Fruit fly (Drosophila melanogaster) whole organism, embryonic: ENCODE measurements around the gene CG13033.
A peak's percentile ranks its signal among the peaks of the same experiment; 100 is the strongest.

Experiments used
- Atf3 ChIP-seq: fragments of 200-800 bp; sonication (Bioruptor generic); optimal IDR thresholded peaks from 3 replicates; lab custom pipeline; 2016; ENCODE audit warnings: missing biosample characterization, missing genetic modification characterization
- CG11723 ChIP-seq: fragments of 200-800 bp; sonication (Bioruptor generic); optimal IDR thresholded peaks from 2 replicates; lab custom pipeline; 2017; ENCODE audit warnings: missing biosample characterization, mild to moderate bottlenecking, missing genetic modification characterization
- CG17829 ChIP-seq: fragments of 200-800 bp; optimal IDR thresholded peaks from 2 replicates; lab custom pipeline; 2019; ENCODE audit warnings: missing biosample characterization, mild to moderate bottlenecking, missing genetic modification characterization, moderate library complexity
- CG2116 ChIP-seq: fragments of 200-800 bp; sonication (Bioruptor generic); optimal IDR thresholded peaks from 3 replicates; lab custom pipeline; 2018; ENCODE audit warnings: missing biosample characterization, mild to moderate bottlenecking, missing genetic modification characterization
- CG30020 ChIP-seq: fragments of 200-800 bp; optimal IDR thresholded peaks from 2 replicates; lab custom pipeline; 2019; ENCODE audit warnings: missing biosample characterization, mild to moderate bottlenecking, missing genetic modification characterization, moderate library complexity
- CG31224 ChIP-seq: fragments of 200-800 bp; sonication (Bioruptor generic); IDR thresholded peaks from 2 replicates; pipeline ENCODE4 v1.3.6; 2022; ENCODE audit warnings: missing biosample characterization, missing genetic modification characterization
- CG32772 ChIP-seq: fragments of 200-800 bp; sonication (Bioruptor generic); IDR thresholded peaks from 2 replicates; pipeline ENCODE4 v1.3.6; 2022; ENCODE audit warnings: missing biosample characterization, missing genetic modification characterization
- CG3847 ChIP-seq: fragments of 200-800 bp; sonication (Bioruptor generic); IDR thresholded peaks from 2 replicates; pipeline ENCODE4 v1.3.6; 2022; ENCODE audit warnings: missing biosample characterization, missing genetic modification characterization
- CG4360 ChIP-seq: fragments of 200-800 bp; sonication (Bioruptor generic); IDR thresholded peaks from 2 replicates; pipeline ENCODE4 v1.3.6; 2022; ENCODE audit warnings: missing biosample characterization, missing genetic modification characterization
- CG4424 ChIP-seq: fragments of 200-800 bp; sonication (Bioruptor generic); optimal IDR thresholded peaks from 3 replicates; lab custom pipeline; 2016; ENCODE audit warnings: missing biosample characterization, missing genetic modification characterization
- CG5953 ChIP-seq: fragments of 200-800 bp; sonication (Bioruptor generic); IDR thresholded peaks from 2 replicates; pipeline ENCODE4 v1.3.6; 2022; ENCODE audit warnings: missing biosample characterization, missing genetic modification characterization
- CG6689 ChIP-seq: fragments of 200-800 bp; sonication (Bioruptor generic); IDR thresholded peaks from 2 replicates; pipeline ENCODE4 v1.3.6; 2022; ENCODE audit warnings: missing biosample characterization, missing genetic modification characterization
- CG6813 ChIP-seq: fragments of 200-800 bp; sonication (Bioruptor generic); optimal IDR thresholded peaks from 2 replicates; lab custom pipeline; 2017; ENCODE audit warnings: missing biosample characterization, missing genetic modification characterization, mild to moderate bottlenecking, moderate library complexity, missing genetic modification reagents
- CG7745 ChIP-seq: fragments of 200-800 bp; sonication (Bioruptor generic); optimal IDR thresholded peaks from 2 replicates; lab custom pipeline; 2018; ENCODE audit warnings: missing biosample characterization, mild to moderate bottlenecking, missing genetic modification characterization, moderate library complexity
- CG7786 ChIP-seq: fragments of 200-800 bp; sonication (Bioruptor generic); optimal IDR thresholded peaks from 2 replicates; lab custom pipeline; 2016; ENCODE audit warnings: missing biosample characterization, missing genetic modification characterization
- CG8089 ChIP-seq: fragments of 200-800 bp; sonication (Bioruptor generic); optimal IDR thresholded peaks from 3 replicates; lab custom pipeline; 2016; ENCODE audit warnings: missing biosample characterization, missing genetic modification characterization
- CG8478 ChIP-seq: fragments of >200 bp; optimal IDR thresholded peaks from 2 replicates; lab custom pipeline; 2018
- CG8765 ChIP-seq: fragments of 200-800 bp; sonication (Bioruptor generic); IDR thresholded peaks from 2 replicates; pipeline ENCODE4 v1.3.6; 2022; ENCODE audit warnings: missing biosample characterization, missing genetic modification characterization
- Doc3 ChIP-seq: fragments of 200-800 bp; sonication (Bioruptor generic); IDR thresholded peaks from 3 replicates; pipeline ENCODE4 v1.3.6; 2022; ENCODE audit warnings: missing biosample characterization, missing genetic modification characterization; ENCODE audit not compliant: partially characterized antibody
- Lim3 ChIP-seq: fragments of 200-800 bp; sonication (Bioruptor generic); IDR thresholded peaks from 2 replicates; pipeline ENCODE4 v1.3.6; 2022; ENCODE audit warnings: missing biosample characterization, missing genetic modification characterization
- MBD-R2 ChIP-seq: fragments of 200-800 bp; sonication (Bioruptor generic); IDR thresholded peaks from 2 replicates; pipeline ENCODE4 v1.3.6; 2022; ENCODE audit warnings: missing biosample characterization, missing genetic modification characterization
- Meics ChIP-seq: fragments of 200-800 bp; sonication (Bioruptor generic); optimal IDR thresholded peaks from 2 replicates; lab custom pipeline; 2017; ENCODE audit warnings: missing biosample characterization, mild to moderate bottlenecking, missing genetic modification characterization
- Neu2 ChIP-seq: fragments of 200-800 bp; sonication (Bioruptor generic); optimal IDR thresholded peaks from 3 replicates; lab custom pipeline; 2016; ENCODE audit warnings: missing biosample characterization, missing genetic modification characterization, borderline replicate concordance
- Nf-YA ChIP-seq: fragments of 200-800 bp; sonication (Bioruptor generic); IDR thresholded peaks from 2 replicates; pipeline ENCODE4 v1.3.6; 2022; ENCODE audit warnings: missing biosample characterization, missing genetic modification characterization
- Oli ChIP-seq: fragments of 200-800 bp; sonication (Bioruptor generic); optimal IDR thresholded peaks from 2 replicates; lab custom pipeline; 2018; ENCODE audit warnings: missing biosample characterization, mild to moderate bottlenecking, missing genetic modification characterization, moderate library complexity
- Scr ChIP-seq: fragments of 200-800 bp; sonication (Bioruptor generic); IDR thresholded peaks from 2 replicates; pipeline ENCODE4 v1.3.6; 2022; ENCODE audit warnings: missing biosample characterization, missing genetic modification characterization; ENCODE audit not compliant: partially characterized antibody
- Sin3A ChIP-seq: fragments of >200 bp; optimal IDR thresholded peaks from 2 replicates; lab custom pipeline; 2018
- Sry-β ChIP-seq: fragments of 200-800 bp; sonication (Bioruptor generic); optimal IDR thresholded peaks from 2 replicates; lab custom pipeline; 2018; ENCODE audit warnings: missing biosample characterization, mild to moderate bottlenecking, missing genetic modification characterization, moderate library complexity
- ash1 ChIP-seq: fragments of 200-800 bp; sonication (Bioruptor generic); optimal IDR thresholded peaks from 2 replicates; lab custom pipeline; 2018; ENCODE audit warnings: missing biosample characterization, mild to moderate bottlenecking, missing genetic modification characterization
- chinmo ChIP-seq: fragments of 200-800 bp; sonication (Bioruptor generic); IDR thresholded peaks from 4 replicates; pipeline ENCODE4 v1.3.6; 2022; ENCODE audit warnings: missing biosample characterization, missing genetic modification characterization; ENCODE audit not compliant: partially characterized antibody
- danr ChIP-seq: fragments of 200-800 bp; sonication (Bioruptor generic); IDR thresholded peaks from 2 replicates; pipeline ENCODE4 v1.3.6; 2022; ENCODE audit warnings: missing biosample characterization, missing genetic modification characterization
- dati ChIP-seq: fragments of 200-800 bp; sonication (Bioruptor generic); IDR thresholded peaks from 2 replicates; pipeline ENCODE4 v1.3.6; 2022; ENCODE audit warnings: missing biosample characterization, missing genetic modification characterization
- dysf ChIP-seq: fragments of 200-800 bp; sonication (Bioruptor generic); IDR thresholded peaks from 3 replicates; pipeline ENCODE4 v1.3.6; 2022; ENCODE audit warnings: missing biosample characterization, missing genetic modification characterization
- esg ChIP-seq: fragments of 200-800 bp; sonication (Bioruptor generic); conservative IDR thresholded peaks from 2 replicates; pipeline ENCODE4 v1.3.6; 2022; ENCODE audit warnings: missing biosample characterization, missing genetic modification characterization
- fru ChIP-seq: fragments of >200 bp; optimal IDR thresholded peaks from 2 replicates; lab custom pipeline; 2017
- fu2 ChIP-seq: fragments of 200-800 bp; sonication (Bioruptor generic); optimal IDR thresholded peaks from 2 replicates; lab custom pipeline; 2016; ENCODE audit warnings: missing biosample characterization, missing genetic modification characterization
- gfzf ChIP-seq: fragments of 200-800 bp; sonication (Bioruptor generic); optimal IDR thresholded peaks from 2 replicates; lab custom pipeline; 2016; ENCODE audit warnings: missing biosample characterization, mild to moderate bottlenecking, missing genetic modification characterization, moderate library complexity
- lmd ChIP-seq: fragments of 200-800 bp; sonication (Bioruptor generic); IDR thresholded peaks from 2 replicates; pipeline ENCODE4 v1.3.6; 2022; ENCODE audit warnings: missing biosample characterization, missing genetic modification characterization
- mirr ChIP-seq: fragments of 200-800 bp; sonication (Bioruptor generic); optimal IDR thresholded peaks from 3 replicates; lab custom pipeline; 2018; ENCODE audit warnings: missing biosample characterization, mild to moderate bottlenecking, missing genetic modification characterization
- oc ChIP-seq: fragments of 200-800 bp; sonication (Bioruptor generic); optimal IDR thresholded peaks from 2 replicates; lab custom pipeline; 2018; ENCODE audit warnings: missing biosample characterization, mild to moderate bottlenecking, missing genetic modification characterization, moderate library complexity
- odd ChIP-seq: fragments of 200-800 bp; sonication (Bioruptor generic); optimal IDR thresholded peaks from 2 replicates; lab custom pipeline; 2017; ENCODE audit warnings: missing biosample characterization, mild to moderate bottlenecking, missing genetic modification characterization
- pho ChIP-seq: fragments of 200-800 bp; sonication (Bioruptor generic); optimal IDR thresholded peaks from 2 replicates; lab custom pipeline; 2016; ENCODE audit warnings: missing biosample characterization, missing genetic modification characterization
- psq ChIP-seq: fragments of 200-800 bp; sonication (Bioruptor generic); optimal IDR thresholded peaks from 2 replicates; lab custom pipeline; 2017; ENCODE audit warnings: missing biosample characterization, missing genetic modification characterization
- sens ChIP-seq: fragments of 200-800 bp; sonication (Bioruptor generic); peaks from one replicate; lab custom pipeline; 2016; ENCODE audit warnings: missing biosample characterization, missing genetic modification characterization
- sens-2 ChIP-seq: fragments of 200-800 bp; sonication (Bioruptor generic); IDR thresholded peaks from 2 replicates; pipeline ENCODE4 v1.3.6; 2022; ENCODE audit warnings: missing biosample characterization, missing genetic modification characterization
- slou ChIP-seq: fragments of 200-800 bp; sonication (Bioruptor generic); optimal IDR thresholded peaks from 3 replicates; lab custom pipeline; 2016; ENCODE audit warnings: missing biosample characterization, missing genetic modification characterization
- ssp ChIP-seq: fragments of 200-800 bp; sonication (Bioruptor generic); IDR thresholded peaks from 2 replicates; pipeline ENCODE4 v1.3.6; 2022; ENCODE audit warnings: missing biosample characterization, missing genetic modification characterization
- sug ChIP-seq: fragments of 200-800 bp; optimal IDR thresholded peaks from 2 replicates; lab custom pipeline; 2019; ENCODE audit warnings: missing biosample characterization, mild to moderate bottlenecking, missing genetic modification characterization, moderate library complexity
- tll ChIP-seq, 2 experiments: fragments of 200-800 bp in 1 of 2; fragments of >200 bp in 1 of 2; sonication (Bioruptor generic) in 1 of 2; optimal IDR thresholded peaks; 2 replicates each; lab custom pipeline; 2017 to 2019; ENCODE audit warnings: missing biosample characterization in 2 of 2, missing genetic modification characterization in 2 of 2, mild to moderate bottlenecking in 1 of 2, moderate library complexity in 1 of 2
- ttk ChIP-seq: fragments of 200-800 bp; sonication (Bioruptor generic); IDR thresholded peaks from 2 replicates; pipeline ENCODE4 v2.1.2; 2022; ENCODE audit warnings: missing biosample characterization, missing genetic modification characterization
- tx ChIP-seq: fragments of 200-800 bp; sonication (Bioruptor generic); optimal IDR thresholded peaks from 2 replicates; lab custom pipeline; 2016; ENCODE audit warnings: missing biosample characterization, missing genetic modification characterization
- vfl ChIP-seq: fragments of 200-800 bp; sonication (Bioruptor generic); optimal IDR thresholded peaks from 2 replicates; lab custom pipeline; 2016; ENCODE audit warnings: missing biosample characterization, missing genetic modification characterization
- z ChIP-seq: fragments of 200-800 bp; sonication (Bioruptor generic); IDR thresholded peaks from 3 replicates; pipeline ENCODE4 v1.3.6; 2022; ENCODE audit warnings: missing biosample characterization, missing genetic modification characterization

The CG13033 gene

DNA sequence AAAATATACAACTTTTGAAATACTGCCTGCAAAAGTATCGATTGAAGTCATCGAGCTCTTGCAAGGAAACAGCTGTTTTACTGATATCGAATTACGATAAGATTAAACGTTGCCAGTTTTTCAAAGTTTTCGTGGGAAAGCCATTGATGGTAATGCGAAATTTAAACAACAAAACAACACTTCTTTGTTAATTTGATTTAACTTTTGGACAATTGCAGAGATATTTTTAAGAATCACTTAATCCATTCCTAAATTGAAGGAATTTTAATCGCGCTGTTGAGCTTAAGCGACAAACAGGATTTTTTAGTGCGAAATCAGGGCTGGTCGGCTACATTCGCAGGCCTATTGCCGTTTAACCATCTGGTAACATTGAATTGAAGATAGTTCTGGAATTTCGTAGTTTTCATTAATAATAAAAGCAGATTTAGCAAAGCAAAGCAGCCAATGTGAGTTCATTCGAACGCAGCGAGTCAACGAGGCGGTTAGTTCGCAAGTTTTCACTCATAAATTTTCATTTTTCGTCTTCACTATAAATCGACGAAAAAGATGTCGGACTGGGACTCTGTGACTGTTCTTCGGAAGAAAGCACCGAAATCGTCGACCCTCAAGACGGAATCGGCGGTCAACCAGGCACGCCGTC is 29.0 kb upstream of the CG13033 start, which contains the start of gene mbf1 (continued):
- TF ChIP-seq fru (lab: Kevin White, UChicago), result no peak
- TF ChIP-seq odd (GFP tag; lab: Kevin White, UChicago), result no peak
- TF ChIP-seq Sry-β (GFP tag; lab: Kevin White, UChicago), result no peak
- no peak for TF ChIP-seq CG31224 (GFP tag; lab: Robert Waterston, UW)
- no peak for TF ChIP-seq sens-2 (GFP tag; lab: Robert Waterston, UW)
- no peak for TF ChIP-seq Meics (GFP tag; lab: Kevin White, UChicago)
- TF ChIP-seq pho (GFP tag; lab: Kevin White, UChicago), result peak; percentile 37
- peak; percentile 48 for TF ChIP-seq oc (tag; lab: Kevin White, UChicago)
- no peak for TF ChIP-seq ttk (GFP tag; lab: Robert Waterston, UW)
- TF ChIP-seq Lim3 (GFP tag; lab: Robert Waterston, UW), result no peak
- no peak for TF ChIP-seq CG32772 (GFP tag; lab: Robert Waterston, UW)
- no peak for TF ChIP-seq CG11723 (GFP tag; lab: Kevin White, UChicago)
- no peak for TF ChIP-seq ash1 (GFP tag; lab: Kevin White, UChicago)
- TF ChIP-seq CG8478 (lab: Kevin White, UChicago), result no peak
- peak; percentile 66 for TF ChIP-seq Scr (GFP tag; lab: Robert Waterston, UW)
- no peak for TF ChIP-seq CG7786 (GFP tag; lab: Kevin White, UChicago)
- peak; percentile 39 for TF ChIP-seq sug (tag; lab: Kevin White, UChicago)
- TF ChIP-seq gfzf (GFP tag; lab: Kevin White, UChicago), result peak; percentile 97
- no peak for TF ChIP-seq mirr (GFP tag; lab: Kevin White, UChicago)
- TF ChIP-seq Nf-YA, result no peak
- TF ChIP-seq CG6689, result no peak
- peak; percentile 82 for TF ChIP-seq CG2116 (GFP tag; lab: Kevin White, UChicago)
- no peak for TF ChIP-seq dati
- peak; percentile 45; the same call in 1 of the 2 replicates for TF ChIP-seq CG3847 (GFP tag; lab: Robert Waterston, UW)
- no peak for TF ChIP-seq vfl (GFP tag; lab: Kevin White, UChicago)
- TF ChIP-seq lmd (GFP tag; lab: Robert Waterston, UW), result no peak
- TF ChIP-seq danr (GFP tag; lab: Robert Waterston, UW), result no peak
- no peak for TF ChIP-seq chinmo (GFP tag; lab: Robert Waterston, UW)
- TF ChIP-seq Neu2 (GFP tag; lab: Kevin White, UChicago), result no peak
- no peak for TF ChIP-seq Oli (tag; lab: Kevin White, UChicago)
- peak; percentile 13 for TF ChIP-seq CG17829 (tag; lab: Kevin White, UChicago)
- peak; percentile 88 for TF ChIP-seq Sin3A
- no peak for TF ChIP-seq CG5953 (GFP tag; lab: Robert Waterston, UW)
- no peak for TF ChIP-seq dysf (GFP tag; lab: Robert Waterston, UW)
- no peak for TF ChIP-seq ssp (GFP tag; lab: Robert Waterston, UW)
- TF ChIP-seq CG30020 (tag; lab: Kevin White, UChicago), result peak; percentile 36
- peak; percentile 59 for TF ChIP-seq MBD-R2 (GFP tag; lab: Robert Waterston, UW)
- no peak for TF ChIP-seq tx
- TF ChIP-seq CG4360 (GFP tag; lab: Robert Waterston, UW), result no peak
- TF ChIP-seq z, result no peak
- no peak for TF ChIP-seq CG7745 (tag; lab: Kevin White, UChicago)
- TF ChIP-seq slou, result no peak
- TF ChIP-seq CG6813 (GFP tag; lab: Kevin White, UChicago), result no peak
- TF ChIP-seq esg (GFP tag; lab: Robert Waterston, UW), result no peak
- TF ChIP-seq fu2 (GFP tag; lab: Kevin White, UChicago), result no peak
- peak in 1 of 2 experiments; percentile 16 for TF ChIP-seq tll (GFP tag; optimal IDR thresholded peaks at IDR 0.05; lab: Kevin White, UChicago)
- peak; percentile 29; the same call in 1 of the 3 replicates for TF ChIP-seq Doc3 (GFP tag; lab: Robert Waterston, UW)
- TF ChIP-seq CG8765 (GFP tag; lab: Robert Waterston, UW), result no peak
- TF ChIP-seq CG8089 (GFP tag; lab: Kevin White, UChicago), result no peak
- peak; percentile 9 for TF ChIP-seq CG4424 (GFP tag; lab: Kevin White, UChicago)
- no peak for TF ChIP-seq Atf3 (GFP tag; lab: Kevin White, UChicago)
- TF ChIP-seq sens, result peak; percentile 89
- TF ChIP-seq psq (GFP tag; lab: Kevin White, UChicago), result no peak
